Worm (Caenorhabditis elegans): ENCODE results near the gene aagr-3.

The aagr-3 gene

DNA sequence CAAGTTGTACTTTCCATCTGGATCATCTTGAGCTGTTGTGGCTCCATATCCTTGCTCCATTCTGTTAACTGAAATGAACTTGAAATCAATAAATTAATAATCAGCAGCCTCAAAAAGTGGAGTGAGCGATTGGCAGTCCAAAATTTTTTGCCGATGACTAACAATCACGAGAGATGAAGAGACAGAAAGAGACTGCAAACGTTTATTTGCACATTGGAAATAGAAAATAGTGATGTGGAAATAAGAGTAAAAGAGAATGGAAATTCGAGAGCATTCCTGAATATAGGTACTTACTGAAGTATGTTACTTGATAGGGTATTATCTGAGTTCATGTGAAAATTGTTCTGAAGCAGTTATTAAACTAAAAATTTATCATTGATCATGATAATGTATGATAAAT, 19.6 kb downstream of the aagr-3 start, which contains the start of gene tag-120:
Gene tag-120 (minus strand): TSS at position 68 of the 400 bp plus-strand sequence.
- peak; percentile 83 for TF ChIP-seq fos-1 (tag; optimal IDR thresholded peaks at IDR 0.05)
- no peak for TF ChIP-seq C34F6.9 (tag; optimal IDR thresholded peaks at IDR 0.05)
- no peak for TF ChIP-seq ztf-1 (GFP tag; conservative IDR thresholded peaks at IDR 0.05)

ce11 chrV:9706592-9706991, 22.7 kb downstream of the aagr-3 start:
- no peak for TF ChIP-seq nhr-6 (tag; optimal IDR thresholded peaks at IDR 0.05)
- no peak for TF ChIP-seq ztf-4 (tag; optimal IDR thresholded peaks at IDR 0.05)
- no peak for TF ChIP-seq alr-1 (tag; optimal IDR thresholded peaks at IDR 0.05)
- no peak for TF ChIP-seq dmd-4 (tag; optimal IDR thresholded peaks at IDR 0.05)
- TF ChIP-seq nhr-21 (tag; optimal IDR thresholded peaks at IDR 0.05): no peak
- TF ChIP-seq unc-62 (GFP tag; optimal IDR thresholded peaks at IDR 0.05): no peak
- no peak for TF ChIP-seq sem-4 (tag; optimal IDR thresholded peaks at IDR 0.05)
- no peak for TF ChIP-seq lin-11 (tag; optimal IDR thresholded peaks at IDR 0.05)
- TF ChIP-seq ceh-16 (tag; optimal IDR thresholded peaks at IDR 0.05): no peak
- TF ChIP-seq aly-2 (tag; optimal IDR thresholded peaks at IDR 0.05): no peak
- TF ChIP-seq nhr-237 (tag; optimal IDR thresholded peaks at IDR 0.05): no peak
- TF ChIP-seq ztf-11 (tag; optimal IDR thresholded peaks at IDR 0.05): no peak
- TF ChIP-seq fos-1 (tag; optimal IDR thresholded peaks at IDR 0.05): no peak
- no peak for TF ChIP-seq elt-1 (tag; optimal IDR thresholded peaks at IDR 0.05)
- no peak for TF ChIP-seq egl-27 (tag; optimal IDR thresholded peaks at IDR 0.05)
- no peak for TF ChIP-seq nhr-129 (tag; optimal IDR thresholded peaks at IDR 0.05)

- peak; percentile 41 for TF ChIP-seq fos-1 (tag; optimal IDR thresholded peaks at IDR 0.05)
- TF ChIP-seq blmp-1 (tag; optimal IDR thresholded peaks at IDR 0.05; ENCODE audit: insufficient read depth): peak; percentile 57
- peak; percentile 18 for TF ChIP-seq lin-13 (GFP tag; optimal IDR thresholded peaks at IDR 0.05)
- TF ChIP-seq zag-1 (tag; optimal IDR thresholded peaks at IDR 0.05): peak; percentile 79
- no peak for TF ChIP-seq lin-39 (tag; optimal IDR thresholded peaks at IDR 0.05)
- peak; percentile 32 for TF ChIP-seq sma-9 (GFP tag; optimal IDR thresholded peaks at IDR 0.05)
- TF ChIP-seq sma-9 (tag; optimal IDR thresholded peaks at IDR 0.05): no peak
- no peak for TF ChIP-seq skn-1 (tag; optimal IDR thresholded peaks at IDR 0.05)
- no peak for TF ChIP-seq ztf-11 (tag; optimal IDR thresholded peaks at IDR 0.05)
- TF ChIP-seq crh-2 (tag; optimal IDR thresholded peaks at IDR 0.05): peak; percentile 58
- peak in 1 of 2 experiments; percentile 55 for TF ChIP-seq lsy-2 (tag; optimal IDR thresholded peaks at IDR 0.05)
- peak; percentile 55 for TF ChIP-seq sem-4 (tag; optimal IDR thresholded peaks at IDR 0.05)
- no peak for TF ChIP-seq mbf-1 (tag; optimal IDR thresholded peaks at IDR 0.05)
- peak in 1 of 2 experiments; percentile 22 for TF ChIP-seq mdl-1 (tag; optimal IDR thresholded peaks at IDR 0.05)
- peak; percentile 52 for TF ChIP-seq F13H6.1 (tag; optimal IDR thresholded peaks at IDR 0.05)
- peak; percentile 42 for TF ChIP-seq nhr-25 (tag; optimal IDR thresholded peaks at IDR 0.05)
- peak; percentile 20 for TF ChIP-seq lin-11 (tag; optimal IDR thresholded peaks at IDR 0.05)
- peak; percentile 74 for TF ChIP-seq C34F6.9 (tag; optimal IDR thresholded peaks at IDR 0.05)
- peak; percentile 83 for TF ChIP-seq nhr-129 (tag; optimal IDR thresholded peaks at IDR 0.05)
- peak; percentile 90 for TF ChIP-seq unc-55 (GFP tag; optimal IDR thresholded peaks at IDR 0.05)
Observed at ce11 chrV:9704399-9704798, 24.9 kb downstream of the aagr-3 start.

ce11 chrV:9703549-9703948, 25.8 kb downstream of the aagr-3 start:
- TF ChIP-seq alr-1 (tag; optimal IDR thresholded peaks at IDR 0.05): no peak
- TF ChIP-seq ama-1 (optimal IDR thresholded peaks at IDR 0.05): no peak
- TF ChIP-seq F13H6.1 (tag; optimal IDR thresholded peaks at IDR 0.05): no peak
- TF ChIP-seq unc-39 (tag; optimal IDR thresholded peaks at IDR 0.05): no peak
- TF ChIP-seq nhr-25 (tag; optimal IDR thresholded peaks at IDR 0.05): no peak
- no peak for TF ChIP-seq aly-2 (tag; optimal IDR thresholded peaks at IDR 0.05)
- no peak for TF ChIP-seq Y55F3AM.14 (GFP tag; optimal IDR thresholded peaks at IDR 0.05)
- no peak for TF ChIP-seq mdl-1 (tag; optimal IDR thresholded peaks at IDR 0.05)
- TF ChIP-seq nhr-77 (tag; optimal IDR thresholded peaks at IDR 0.05): no peak
- no peak for TF ChIP-seq lin-11 (tag; optimal IDR thresholded peaks at IDR 0.05)
- TF ChIP-seq mbf-1 (tag; optimal IDR thresholded peaks at IDR 0.05): no peak
- TF ChIP-seq nhr-12 (tag; optimal IDR thresholded peaks at IDR 0.05): no peak
- TF ChIP-seq unc-55 (GFP tag; optimal IDR thresholded peaks at IDR 0.05): no peak
- no peak for TF ChIP-seq blmp-1 (tag; optimal IDR thresholded peaks at IDR 0.05; ENCODE audit: insufficient read depth)
- no peak for TF ChIP-seq ztf-4 (tag; optimal IDR thresholded peaks at IDR 0.05)
- TF ChIP-seq zag-1 (tag; optimal IDR thresholded peaks at IDR 0.05): no peak
- no peak for TF ChIP-seq elt-1 (tag; optimal IDR thresholded peaks at IDR 0.05)
- TF ChIP-seq snpc-4 (tag; optimal IDR thresholded peaks at IDR 0.05): no peak
